Worm (Caenorhabditis elegans): Measurements from ENCODE around the gene Y113G7B.15.

DNA sequence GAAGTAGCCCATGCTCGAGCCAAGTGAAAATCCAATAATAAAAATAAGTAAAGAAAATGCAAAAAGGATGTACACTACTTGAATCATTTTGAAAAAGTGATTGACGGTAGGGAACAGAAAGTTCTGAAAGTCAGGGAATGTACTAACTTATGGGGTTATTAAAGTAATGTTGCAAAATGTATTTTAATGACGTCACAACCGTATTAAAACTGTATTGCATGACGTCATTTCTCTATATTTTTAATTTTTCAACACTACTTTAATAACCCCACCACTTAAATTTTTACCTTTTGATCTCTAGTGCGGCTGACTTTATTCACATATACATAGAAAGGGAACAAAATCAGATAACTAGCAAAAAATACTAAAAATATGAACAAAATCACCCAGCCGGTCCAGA lies 51.3 kb downstream of the Y113G7B.15 start:
- TF ChIP-seq him-1 (tag; optimal IDR thresholded peaks at IDR 0.05) (no peak), dao-5 (tag; optimal IDR thresholded peaks at IDR 0.05) (no peak)
